Worm (Caenorhabditis elegans) whole organism, L1 larva: ENCODE results near the gene B0336.13.

Source experiments
- dpl-1 ChIP-seq, 3 experiments: fragments of 150-350 bp in 2 of 3; sonication (generic microtip) in 1 of 3; optimal IDR thresholded peaks; 2 replicates each; lab custom pipeline; 2014 to 2017; ENCODE audit warnings: missing biosample characterization in 3 of 3, missing genetic modification characterization in 3 of 3, missing genetic modification reagents in 3 of 3
- fos-1 ChIP-seq: fragments of 150-350 bp; optimal IDR thresholded peaks from 2 replicates; lab custom pipeline; 2014; ENCODE audit warnings: missing biosample characterization, missing genetic modification characterization
- lin-13 ChIP-seq: fragments of 150-350 bp; optimal IDR thresholded peaks from 2 replicates; lab custom pipeline; 2014; ENCODE audit warnings: missing biosample characterization, missing genetic modification reagents, missing genetic modification characterization
- lir-3 ChIP-seq: sonication (generic microtip); optimal IDR thresholded peaks from 2 replicates; lab custom pipeline; 2016; ENCODE audit warnings: mild to moderate bottlenecking, missing genetic modification characterization, moderate library complexity, missing compliant biosample characterization; ENCODE audit not compliant: poor library complexity
- mdl-1 ChIP-seq, 2 experiments: fragments of 150-350 bp; optimal IDR thresholded peaks; 2 replicates each; lab custom pipeline; 2014 to 2017; ENCODE audit warnings: missing biosample characterization in 2 of 2, missing genetic modification characterization in 2 of 2, inconsistent platforms in 1 of 2
- nhr-11 ChIP-seq: fragments of 150-350 bp; optimal IDR thresholded peaks from 2 replicates; lab custom pipeline; 2014; ENCODE audit warnings: missing biosample characterization, missing genetic modification characterization
- nhr-28 ChIP-seq: fragments of 150-350 bp; optimal IDR thresholded peaks from 2 replicates; lab custom pipeline; 2014; ENCODE audit warnings: missing biosample characterization, missing genetic modification characterization
- nhr-85 ChIP-seq: sonication (generic microtip); peaks from one replicate; lab custom pipeline; 2016; ENCODE audit warnings: missing genetic modification characterization, inconsistent platforms, missing compliant biosample characterization
- unc-130 ChIP-seq: fragments of 150-350 bp; optimal IDR thresholded peaks from 2 replicates; lab custom pipeline; 2017; ENCODE audit warnings: missing biosample characterization, missing genetic modification characterization, inconsistent platforms
- zag-1 ChIP-seq: fragments of 150-350 bp; optimal IDR thresholded peaks from 2 replicates; lab custom pipeline; 2014; ENCODE audit warnings: missing biosample characterization, missing genetic modification characterization
- ztf-11 ChIP-seq, 2 experiments: sonication (generic microtip); optimal IDR thresholded peaks; 2 replicates each; lab custom pipeline; 2016 to 2017; ENCODE audit warnings: missing genetic modification characterization in 2 of 2, missing biosample characterization in 1 of 2, missing compliant biosample characterization in 1 of 2

- TF ChIP-seq ztf-11 (tag; optimal IDR thresholded peaks at IDR 0.05; lab: Kevin White, UChicago): no peak
- TF ChIP-seq fos-1 (tag; lab: Kevin White, UChicago): no peak
- TF ChIP-seq mdl-1 (tag; optimal IDR thresholded peaks at IDR 0.05; lab: Kevin White, UChicago): no peak
- no peak for TF ChIP-seq zag-1 (tag; lab: Kevin White, UChicago)
- TF ChIP-seq dpl-1 (GFP tag; optimal IDR thresholded peaks at IDR 0.05; lab: Kevin White, UChicago): no peak
- no peak for TF ChIP-seq nhr-11 (tag; lab: Kevin White, UChicago)
- no peak for TF ChIP-seq nhr-85 (tag; lab: Kevin White, UChicago)
- no peak for TF ChIP-seq lin-13 (GFP tag; lab: Kevin White, UChicago)
- no peak for TF ChIP-seq nhr-28 (tag; lab: Kevin White, UChicago)
- TF ChIP-seq lir-3 (tag; lab: Kevin White, UChicago): no peak
- TF ChIP-seq unc-130 (tag; lab: Kevin White, UChicago): no peak
These were observed 14.2 kb downstream of the B0336.13 start for ce11 chrIII:5708024-5708423.
